Fruit fly (Drosophila melanogaster): ENCODE data around the gene QC.
A peak's percentile ranks its signal among the peaks of the same experiment; 100 is the strongest.

QC gene

DNA sequence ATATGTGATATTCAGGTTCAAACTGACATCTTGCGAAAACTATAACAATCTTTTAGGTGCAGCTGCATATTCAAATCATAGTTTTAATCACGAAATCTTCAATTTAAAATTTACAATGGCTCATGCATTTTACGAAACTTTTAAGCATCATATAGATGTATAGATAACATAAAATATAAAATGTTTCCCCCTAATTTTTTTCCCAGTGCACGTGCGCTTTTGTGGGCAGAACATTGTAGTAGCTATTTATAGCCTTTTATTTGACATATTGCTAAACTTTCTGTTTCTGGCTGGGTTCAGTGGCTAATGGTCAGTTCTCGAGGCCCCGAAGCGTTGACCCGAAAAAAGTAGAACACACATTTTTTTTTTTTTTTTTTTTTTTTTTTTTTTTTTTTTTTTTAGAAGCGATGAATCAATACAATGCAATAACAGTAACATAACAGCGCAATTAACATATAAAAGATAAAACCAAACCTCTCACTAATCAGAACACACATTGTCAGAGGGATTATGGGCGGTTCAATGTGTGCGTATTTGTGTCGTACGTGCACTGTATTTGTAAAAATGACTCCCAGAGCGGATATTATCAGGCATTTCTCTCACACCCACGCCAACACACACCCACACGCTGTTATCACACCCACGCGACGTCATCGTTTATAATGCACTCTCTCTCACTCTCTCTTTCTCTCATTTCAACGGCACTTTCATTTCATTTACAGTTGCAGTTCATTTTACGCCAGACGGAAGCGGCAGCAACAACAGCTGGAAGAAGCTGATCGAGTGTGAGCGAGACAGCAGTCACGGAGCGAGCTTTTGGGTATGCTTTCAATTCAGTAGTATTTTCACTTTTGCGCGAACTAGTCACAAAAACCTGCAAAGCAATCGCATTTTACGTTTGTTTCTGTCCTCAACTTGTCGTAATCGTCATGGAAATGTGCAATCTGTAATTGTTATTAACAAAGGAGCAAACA, 24.0 kb upstream of the QC start (continued):
- TF ChIP-seq vri (GFP tag; optimal IDR thresholded peaks at IDR 0.05) (peak; percentile 54), fd85E (GFP tag; optimal IDR thresholded peaks at IDR 0.05) (no peak), achi (GFP tag; optimal IDR thresholded peaks at IDR 0.05) (peak; percentile 19), Eip93F (GFP tag; optimal IDR thresholded peaks at IDR 0.05) (no peak), CG8632 (GFP tag; optimal IDR thresholded peaks at IDR 0.05) (no peak), Hr39 (GFP tag; optimal IDR thresholded peaks at IDR 0.05) (peak; percentile 25), fd59A (GFP tag; optimal IDR thresholded peaks at IDR 0.05) (no peak), Sox14 (GFP tag; optimal IDR thresholded peaks at IDR 0.05) (peak; percentile 22), Sox102F (GFP tag; optimal IDR thresholded peaks at IDR 0.05) (peak; percentile 35), Eip75B (GFP tag; optimal IDR thresholded peaks at IDR 0.05) (peak; percentile 1), ss (GFP tag; optimal IDR thresholded peaks at IDR 0.05) (peak in 1 of 2 experiments; percentile 7), CG8119 (GFP tag; IDR thresholded peaks at IDR 0.05) (no peak; the same call in 2 of the 3 replicates), eg (GFP tag; IDR thresholded peaks at IDR 0.05) (peak; percentile 59; the same call in 1 of the 3 replicates), Ets96B (tag; optimal IDR thresholded peaks at IDR 0.05) (no peak), lz (GFP tag; optimal IDR thresholded peaks at IDR 0.05) (peak; percentile 27)

DNA sequence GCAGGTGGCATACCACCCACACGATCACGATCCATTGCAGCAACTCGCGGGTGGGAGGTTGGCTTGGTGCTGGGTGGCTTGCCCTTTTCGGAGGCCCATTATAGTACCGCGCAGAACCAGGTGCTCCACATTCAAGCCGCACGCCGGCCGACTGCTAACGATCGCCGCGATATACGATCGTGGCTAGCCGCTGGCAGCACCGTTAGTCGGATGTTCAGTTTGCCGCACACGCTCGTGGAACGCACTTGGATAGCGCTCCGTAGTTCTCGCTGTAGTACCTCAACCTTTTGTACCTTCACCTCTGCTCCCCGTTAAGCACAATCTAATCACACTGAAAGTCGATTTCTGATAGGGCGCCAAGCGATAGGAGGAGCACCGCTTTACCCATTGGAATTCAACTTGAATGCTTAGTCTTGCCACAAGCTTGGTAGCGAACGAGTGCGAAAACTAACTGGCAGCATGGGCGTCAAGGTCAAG, 21.4 kb upstream of the QC start, which contains the start of gene CG33523:
Gene CG33523 (plus strand): TSS at position 217 of the 477 bp plus-strand sequence.
- TF ChIP-seq achi (GFP tag; optimal IDR thresholded peaks at IDR 0.05) (no peak), CG8632 (GFP tag; optimal IDR thresholded peaks at IDR 0.05) (no peak), lz (GFP tag; optimal IDR thresholded peaks at IDR 0.05) (no peak), acj6 (GFP tag; optimal IDR thresholded peaks at IDR 0.05) (no peak), Met (GFP tag; optimal IDR thresholded peaks at IDR 0.05) (no peak), fd59A (GFP tag; optimal IDR thresholded peaks at IDR 0.05) (no peak), eg (GFP tag; IDR thresholded peaks at IDR 0.05) (no peak), Ets96B (tag; optimal IDR thresholded peaks at IDR 0.05) (no peak), CG8119 (GFP tag; IDR thresholded peaks at IDR 0.05) (no peak), Eip78C (GFP tag) (no peak), CG6808 (GFP tag; optimal IDR thresholded peaks at IDR 0.05) (no peak), Gug (GFP tag; IDR thresholded peaks at IDR 0.05) (no peak), CG31627 (GFP tag; optimal IDR thresholded peaks at IDR 0.05) (no peak), CG3919 (GFP tag; optimal IDR thresholded peaks at IDR 0.05) (no peak), dac (GFP tag; optimal IDR thresholded peaks at IDR 0.05) (no peak), ss (GFP tag; optimal IDR thresholded peaks at IDR 0.05) (no peak)

DNA sequence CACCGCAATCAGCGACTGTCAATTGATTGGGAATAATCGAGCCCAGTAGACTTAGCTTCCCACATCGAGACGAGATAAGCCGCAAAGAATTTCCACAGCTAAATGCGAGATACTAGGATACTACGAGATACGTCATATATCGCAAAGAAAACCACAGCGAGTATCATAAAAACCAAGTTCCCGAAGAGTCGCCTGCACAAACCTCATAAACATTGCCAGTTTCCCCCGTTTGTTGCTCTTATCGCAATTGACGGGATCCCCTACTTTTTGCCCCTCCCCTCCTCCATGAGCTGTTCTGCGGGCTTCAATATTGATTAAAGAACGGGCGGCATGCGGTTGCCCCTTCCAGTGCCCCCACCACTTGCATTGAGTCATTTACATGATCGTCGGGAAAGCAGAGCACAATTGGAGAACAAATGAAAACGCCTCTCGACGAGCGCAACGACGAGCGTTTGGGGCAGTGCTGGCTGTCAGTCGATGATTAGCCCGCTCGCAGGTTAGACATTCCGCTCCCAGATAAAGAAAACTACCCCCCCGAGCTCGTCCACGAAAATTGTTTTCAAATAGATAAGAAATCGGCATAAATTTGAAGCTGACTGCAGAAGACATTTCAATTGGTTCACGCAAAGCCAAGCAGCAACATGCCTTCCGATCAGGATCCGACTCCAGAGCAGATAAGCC, 19.9 kb upstream of the QC start, which contains the start of gene CG32407:
Gene CG32407 (plus strand): TSS at position 51 of the 681 bp plus-strand sequence.
- TF ChIP-seq fkh (GFP tag; optimal IDR thresholded peaks at IDR 0.05) = peak; percentile 72
- no peak for TF ChIP-seq Hr39 (GFP tag; optimal IDR thresholded peaks at IDR 0.05)
- peak; percentile 83 for TF ChIP-seq vri (GFP tag; optimal IDR thresholded peaks at IDR 0.05)
- TF ChIP-seq Eip78C (GFP tag) = peak; percentile 61
- peak; percentile 14 for TF ChIP-seq CG32006 (GFP tag; optimal IDR thresholded peaks at IDR 0.05)
- TF ChIP-seq CG11902 (GFP tag; optimal IDR thresholded peaks at IDR 0.05) = no peak
- peak in 1 of 2 experiments; percentile 3 for TF ChIP-seq ss (GFP tag; optimal IDR thresholded peaks at IDR 0.05)
- peak; percentile 35 for TF ChIP-seq Sox14 (GFP tag; optimal IDR thresholded peaks at IDR 0.05)
- TF ChIP-seq eg (GFP tag; IDR thresholded peaks at IDR 0.05) = 0 out of 3 replicates have a peak, but pooled peaks have one; percentile 8
- peak; percentile 18 for TF ChIP-seq CG3919 (GFP tag; optimal IDR thresholded peaks at IDR 0.05)
- 0 out of 3 replicates have a peak, but pooled peaks have one; percentile 37 for TF ChIP-seq CG6163 (GFP tag; IDR thresholded peaks at IDR 0.05)
- peak; percentile 94 for TF ChIP-seq svp (GFP tag)
- TF ChIP-seq esn (GFP tag; optimal IDR thresholded peaks at IDR 0.05) = no peak
- TF ChIP-seq Gug (GFP tag; IDR thresholded peaks at IDR 0.05) = no peak
- peak; percentile 6 for TF ChIP-seq Met (GFP tag; optimal IDR thresholded peaks at IDR 0.05)
- TF ChIP-seq CG6792 (GFP tag; optimal IDR thresholded peaks at IDR 0.05) = no peak
- TF ChIP-seq CG15336 (GFP tag; IDR thresholded peaks at IDR 0.05) = 0 out of 2 replicates have a peak, but pooled peaks have one; percentile 14
- TF ChIP-seq dac (GFP tag; optimal IDR thresholded peaks at IDR 0.05) = no peak
- TF ChIP-seq Hr38 (GFP tag; optimal IDR thresholded peaks at IDR 0.05) = no peak
